Fruit fly (Drosophila melanogaster) whole organism, wandering third instar larva: ENCODE results near the gene wrm2.

Experiments used
- Abd-B ChIP-seq: fragments of >200 bp; optimal IDR thresholded peaks from 2 replicates; lab custom pipeline; 2017; ENCODE audit warnings: missing biosample characterization, missing genetic modification characterization
- CG32264 ChIP-seq: fragments of 200-800 bp; sonication (Bioruptor generic); optimal IDR thresholded peaks from 2 replicates; lab custom pipeline; 2016; ENCODE audit warnings: missing biosample characterization, missing genetic modification characterization
- CG9705 ChIP-seq: fragments of 200-800 bp; sonication (Bioruptor generic); optimal IDR thresholded peaks from 2 replicates; lab custom pipeline; 2018; ENCODE audit warnings: missing biosample characterization, mild to moderate bottlenecking, missing genetic modification characterization
- CrebA ChIP-seq: fragments of 200-800 bp; sonication (Bioruptor generic); optimal IDR thresholded peaks from 2 replicates; lab custom pipeline; 2016; ENCODE audit warnings: missing biosample characterization, mild to moderate bottlenecking, missing genetic modification characterization, borderline replicate concordance
- Dfd ChIP-seq: fragments of >200 bp; optimal IDR thresholded peaks from 2 replicates; lab custom pipeline; 2017; ENCODE audit warnings: missing biosample characterization, missing genetic modification characterization
- Dif ChIP-seq: fragments of 200-275, 200-300 bp; sonication (Bioruptor generic); optimal IDR thresholded peaks from 2 replicates; lab custom pipeline; 2018; ENCODE audit warnings: missing biosample characterization, missing genetic modification characterization; ENCODE audit not compliant: partially characterized antibody
- GATAd ChIP-seq: sonication (Bioruptor generic); optimal IDR thresholded peaks from 2 replicates; lab custom pipeline; 2016; ENCODE audit warnings: missing biosample characterization, missing genetic modification characterization
- HLH106 ChIP-seq: fragments of 200-800 bp; optimal IDR thresholded peaks from 3 replicates; lab custom pipeline; 2019; ENCODE audit warnings: missing biosample characterization, mild to moderate bottlenecking, missing genetic modification characterization, moderate library complexity
- Hnf4 ChIP-seq: fragments of 200-800 bp; sonication (Bioruptor generic); optimal IDR thresholded peaks from 2 replicates; lab custom pipeline; 2016; ENCODE audit warnings: missing biosample characterization, mild to moderate bottlenecking, missing genetic modification characterization
- Hr78 ChIP-seq: fragments of >200 bp; optimal IDR thresholded peaks from 2 replicates; lab custom pipeline; 2017; ENCODE audit warnings: missing biosample characterization, missing genetic modification characterization
- Hr83 ChIP-seq: fragments of 200-300 bp; sonication (Bioruptor generic); optimal IDR thresholded peaks from 2 replicates; lab custom pipeline; 2016; ENCODE audit warnings: missing biosample characterization, mild to moderate bottlenecking, missing genetic modification characterization, moderate library complexity; ENCODE audit not compliant: poor library complexity, severe bottlenecking
- Jra ChIP-seq: sonication (Bioruptor generic); optimal IDR thresholded peaks from 2 replicates; lab custom pipeline; 2016; ENCODE audit warnings: missing biosample characterization, missing genetic modification characterization
- Mio ChIP-seq: sonication (Bioruptor generic); optimal IDR thresholded peaks from 2 replicates; lab custom pipeline; 2016; ENCODE audit warnings: missing biosample characterization, missing genetic modification characterization
- Myc ChIP-seq: fragments of >200 bp; optimal IDR thresholded peaks from 2 replicates; lab custom pipeline; 2017
- N ChIP-seq: fragments of >200 bp; optimal IDR thresholded peaks from 2 replicates; lab custom pipeline; 2018; ENCODE audit warnings: missing biosample characterization, missing external identifiers, missing genetic modification characterization
- OdsH ChIP-seq: fragments of 200-800 bp; sonication (Bioruptor generic); optimal IDR thresholded peaks from 2 replicates; lab custom pipeline; 2016; ENCODE audit warnings: missing biosample characterization, mild to moderate bottlenecking, missing genetic modification characterization
- Rel ChIP-seq, 2 experiments: fragments of 200-800 bp; sonication (Bioruptor generic) in 1 of 2; optimal IDR thresholded peaks; 2 replicates in 1 of 2; 3 replicates in 1 of 2; lab custom pipeline; 2016 to 2019; ENCODE audit warnings: mild to moderate bottlenecking in 2 of 2, missing biosample characterization in 2 of 2, missing genetic modification characterization in 2 of 2, moderate library complexity in 1 of 2
- Sp1 ChIP-seq: fragments of 200-800 bp; sonication (Bioruptor generic); optimal IDR thresholded peaks from 3 replicates; lab custom pipeline; 2019; ENCODE audit warnings: missing biosample characterization, mild to moderate bottlenecking, missing genetic modification characterization, moderate library complexity
- Vsx2 ChIP-seq: fragments of 200-300, 225-300 bp; sonication (Bioruptor generic); optimal IDR thresholded peaks from 2 replicates; lab custom pipeline; 2018; ENCODE audit warnings: missing biosample characterization, missing genetic modification characterization; ENCODE audit not compliant: partially characterized antibody
- br ChIP-seq: fragments of 200-800 bp; sonication (Bioruptor generic); optimal IDR thresholded peaks from 2 replicates; lab custom pipeline; 2016; ENCODE audit warnings: missing biosample characterization, missing genetic modification characterization
- brk ChIP-seq: fragments of 200-800 bp; sonication (Bioruptor generic); optimal IDR thresholded peaks from 2 replicates; lab custom pipeline; 2016; ENCODE audit warnings: missing biosample characterization, mild to moderate bottlenecking, missing genetic modification characterization
- dl ChIP-seq, 2 experiments: fragments of 175-275, 200-275 bp in 1 of 2; fragments of 200-275 bp in 1 of 2; sonication (Bioruptor generic); optimal IDR thresholded peaks; lab custom pipeline; 2018; ENCODE audit warnings: mild to moderate bottlenecking in 2 of 2, missing biosample characterization in 2 of 2, missing genetic modification characterization in 2 of 2, moderate library complexity in 2 of 2; ENCODE audit not compliant: partially characterized antibody in 2 of 2, insufficient read depth in 1 of 2
- dmrt93B ChIP-seq: fragments of 200-800 bp; sonication (Bioruptor generic); optimal IDR thresholded peaks from 2 replicates; lab custom pipeline; 2018; ENCODE audit warnings: missing biosample characterization, mild to moderate bottlenecking, missing genetic modification characterization
- dsf ChIP-seq: sonication (Bioruptor generic); optimal IDR thresholded peaks from 2 replicates; lab custom pipeline; 2016; ENCODE audit warnings: missing biosample characterization, missing genetic modification characterization, borderline replicate concordance
- ey ChIP-seq: fragments of 200-800 bp; sonication (Bioruptor generic); optimal IDR thresholded peaks from 2 replicates; lab custom pipeline; 2016; ENCODE audit warnings: missing biosample characterization, missing genetic modification characterization
- foxo ChIP-seq, 2 experiments: fragments of 200-800 bp; sonication (Bioruptor generic); optimal IDR thresholded peaks; 2 replicates in 1 of 2; 3 replicates in 1 of 2; lab custom pipeline; 2016 to 2017; ENCODE audit warnings: missing biosample characterization in 2 of 2, missing genetic modification characterization in 2 of 2
- fru ChIP-seq: fragments of 200-800 bp; sonication (Bioruptor generic); optimal IDR thresholded peaks from 3 replicates; lab custom pipeline; 2016; ENCODE audit warnings: missing biosample characterization, mild to moderate bottlenecking, missing genetic modification characterization
- h ChIP-seq: fragments of 200-800 bp; sonication (Bioruptor generic); optimal IDR thresholded peaks from 3 replicates; lab custom pipeline; 2016; ENCODE audit warnings: missing biosample characterization, mild to moderate bottlenecking, missing genetic modification characterization
- jim ChIP-seq: fragments of 175-275, 200-325 bp; sonication (Bioruptor generic); optimal IDR thresholded peaks from 2 replicates; lab custom pipeline; 2016; ENCODE audit warnings: missing biosample characterization, mild to moderate bottlenecking, missing genetic modification characterization
- lola ChIP-seq: fragments of >200 bp; optimal IDR thresholded peaks from 2 replicates; lab custom pipeline; 2017; ENCODE audit warnings: missing biosample characterization, missing genetic modification characterization
- pan ChIP-seq: fragments of >200 bp; optimal IDR thresholded peaks from 2 replicates; lab custom pipeline; 2017
- psq ChIP-seq: fragments of 200-800 bp; sonication (Bioruptor generic); optimal IDR thresholded peaks from 3 replicates; lab custom pipeline; 2017; ENCODE audit warnings: missing biosample characterization, mild to moderate bottlenecking, missing genetic modification characterization, moderate library complexity
- rgr ChIP-seq: fragments of 200-800 bp; sonication (Bioruptor generic); optimal IDR thresholded peaks from 3 replicates; lab custom pipeline; 2016; ENCODE audit warnings: missing biosample characterization, mild to moderate bottlenecking, missing genetic modification characterization
- sage ChIP-seq: fragments of 200-800 bp; sonication (Bioruptor generic); optimal IDR thresholded peaks from 2 replicates; lab custom pipeline; 2016; ENCODE audit warnings: missing biosample characterization, mild to moderate bottlenecking, missing genetic modification characterization
- sv ChIP-seq: fragments of 200-800 bp; sonication (Bioruptor generic); optimal IDR thresholded peaks from 3 replicates; lab custom pipeline; 2016; ENCODE audit warnings: missing biosample characterization, missing genetic modification characterization
- tai ChIP-seq: sonication (Bioruptor generic); optimal IDR thresholded peaks from 2 replicates; lab custom pipeline; 2016; ENCODE audit warnings: missing biosample characterization, missing genetic modification characterization
- usp ChIP-seq: fragments of >200 bp; optimal IDR thresholded peaks from 2 replicates; lab custom pipeline; 2017; ENCODE audit warnings: missing biosample characterization, missing genetic modification characterization
- woc ChIP-seq: sonication (Bioruptor generic); optimal IDR thresholded peaks from 2 replicates; lab custom pipeline; 2016; ENCODE audit warnings: missing biosample characterization, mild to moderate bottlenecking, missing genetic modification characterization

wrm2 gene

dm6 chr3L:7334990-7335389 is at the start of gene wrm2, which contains the start of gene wrm1:
Gene wrm2 (minus strand): TSS chr3L:7335226.
Gene wrm1 (minus strand): TSS chr3L:7335226.
- TF ChIP-seq HLH106 (tag; lab: Kevin White, UChicago) (no peak), sv (peak; percentile 2), rgr (GFP tag; lab: Kevin White, UChicago) (peak; percentile 62), Rel (GFP tag; optimal IDR thresholded peaks at IDR 0.05; lab: Kevin White, UChicago) (no peak), Rel (tag; optimal IDR thresholded peaks at IDR 0.05; lab: Kevin White, UChicago) (peak; percentile 2), woc (GFP tag; lab: Kevin White, UChicago) (no peak), br (no peak), Sp1 (GFP tag; lab: Kevin White, UChicago) (peak; percentile 17), usp (GFP tag; lab: Kevin White, UChicago) (no peak), Hr83 (GFP tag; lab: Kevin White, UChicago) (peak; percentile 53)

- peak; percentile 84 to 90 for TF ChIP-seq dl (GFP tag; optimal IDR thresholded peaks at IDR 0.05; lab: Kevin White, UChicago; ENCODE audit: insufficient read depth in 1 of 2, partially characterized antibody in 2 of 2)
- TF ChIP-seq Jra (GFP tag; lab: Kevin White, UChicago): peak; percentile 72
- no peak for TF ChIP-seq Rel (GFP tag; optimal IDR thresholded peaks at IDR 0.05; lab: Kevin White, UChicago)
- TF ChIP-seq Rel (tag; optimal IDR thresholded peaks at IDR 0.05; lab: Kevin White, UChicago): no peak
- peak in 1 of 2 experiments; percentile 68 for TF ChIP-seq foxo (GFP tag; optimal IDR thresholded peaks at IDR 0.05; lab: Kevin White, UChicago)
- no peak for TF ChIP-seq CG32264
- TF ChIP-seq psq (GFP tag; lab: Kevin White, UChicago): peak; percentile 32
- no peak for TF ChIP-seq usp (GFP tag; lab: Kevin White, UChicago)
- no peak for TF ChIP-seq GATAd (GFP tag; lab: Kevin White, UChicago)
- no peak for TF ChIP-seq Mio (GFP tag; lab: Kevin White, UChicago)
- peak; percentile 98 for TF ChIP-seq fru (GFP tag; lab: Kevin White, UChicago)
- no peak for TF ChIP-seq tai (GFP tag; lab: Kevin White, UChicago)
- no peak for TF ChIP-seq pan (lab: Kevin White, UChicago)
- TF ChIP-seq Dif: peak; percentile 95
- TF ChIP-seq N (GFP tag; lab: Kevin White, UChicago): peak; percentile 46
- no peak for TF ChIP-seq brk (GFP tag; lab: Kevin White, UChicago)
- TF ChIP-seq Myc (lab: Kevin White, UChicago): peak; percentile 21
- TF ChIP-seq Hr83 (GFP tag; lab: Kevin White, UChicago): peak; percentile 18
- TF ChIP-seq sv: peak; percentile 42
- peak; percentile 73 for TF ChIP-seq woc (GFP tag; lab: Kevin White, UChicago)
- no peak for TF ChIP-seq lola (GFP tag; lab: Kevin White, UChicago)
- TF ChIP-seq sage (GFP tag; lab: Kevin White, UChicago): no peak
- TF ChIP-seq Hnf4 (GFP tag; lab: Kevin White, UChicago): no peak
- peak; percentile 66 for TF ChIP-seq h (GFP tag; lab: Kevin White, UChicago)
- no peak for TF ChIP-seq jim (GFP tag; lab: Kevin White, UChicago)
- TF ChIP-seq br: peak; percentile 47
- TF ChIP-seq rgr (GFP tag; lab: Kevin White, UChicago): peak; percentile 74
- TF ChIP-seq Hr78 (GFP tag; lab: Kevin White, UChicago): no peak
- peak; percentile 69 for TF ChIP-seq Vsx2 (GFP tag; lab: Kevin White, UChicago)
- peak; percentile 28 for TF ChIP-seq dmrt93B
- TF ChIP-seq HLH106 (tag; lab: Kevin White, UChicago): peak; percentile 61
- TF ChIP-seq OdsH (GFP tag; lab: Kevin White, UChicago): peak; percentile 56
- TF ChIP-seq CG9705: peak; percentile 16
- peak; percentile 62 for TF ChIP-seq ey
- no peak for TF ChIP-seq CrebA
- peak; percentile 28 for TF ChIP-seq dsf
- TF ChIP-seq Sp1 (GFP tag; lab: Kevin White, UChicago): peak; percentile 56
- no peak for TF ChIP-seq Dfd (GFP tag; lab: Kevin White, UChicago)
- no peak for TF ChIP-seq Abd-B (GFP tag; lab: Kevin White, UChicago)
Observed at dm6 chr3L:7381359-7381976, 46.4 kb upstream of the wrm2 start, which contains the start of the genes SMSr and smid. Gene SMSr (minus strand): TSS chr3L:7381474. Gene smid (plus strand): TSS chr3L:7381614.
